Worm (Caenorhabditis elegans) whole organism, midembryonic: ENCODE measurements around the gene Y50D4C.6.

ENCODE experiments used
- cog-1 ChIP-seq: sonication (generic microtip); optimal IDR thresholded peaks from 2 replicates; lab custom pipeline; 2016; ENCODE audit warnings: missing genetic modification characterization, missing compliant biosample characterization
- flt-1 ChIP-seq: fragments of 200-800 bp; sonication (Bioruptor generic); IDR thresholded peaks from 2 replicates; pipeline ENCODE4 v1.3.6; 2022; ENCODE audit warnings: missing genetic modification characterization, missing compliant biosample characterization
- ztf-29 ChIP-seq: fragments of 200-800 bp; sonication (Bioruptor generic); IDR thresholded peaks from 2 replicates; pipeline ENCODE4 v1.3.6; 2022; ENCODE audit warnings: missing genetic modification reagents, missing genetic modification characterization, missing compliant biosample characterization

DNA sequence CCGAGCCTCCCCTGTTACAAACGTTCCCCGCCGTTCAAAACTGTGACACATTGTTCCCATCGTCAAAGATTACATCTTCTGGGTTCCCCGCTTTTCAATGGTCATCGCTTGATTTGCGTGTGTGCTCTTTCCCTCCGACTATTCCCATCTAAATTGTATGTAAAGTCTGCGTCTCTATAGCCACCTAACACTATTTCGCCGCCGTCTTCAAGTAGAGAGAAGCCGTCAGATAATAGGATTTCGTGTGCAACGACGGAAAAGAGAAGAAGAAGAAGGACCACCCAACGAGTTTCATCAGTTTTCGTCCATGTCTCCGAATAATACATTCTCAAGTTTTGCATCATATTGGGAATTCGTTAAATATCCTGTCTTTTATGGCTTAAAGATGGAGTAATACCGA is 16.5 kb upstream of the Y50D4C.6 start:
- TF ChIP-seq cog-1 (tag; lab: Kevin White, UChicago), result no peak
- no peak for TF ChIP-seq flt-1 (GFP tag; lab: Robert Waterston, UW)
- TF ChIP-seq ztf-29 (GFP tag; lab: Robert Waterston, UW), result no peak
